Worm (Caenorhabditis elegans) whole organism, L4/young adult: ENCODE data around the gene par-1.
"Not testable (repeated sequence)": the region's sequence is repeated elsewhere in the genome, so short reads cannot be mapped to it uniquely, and the experiment has no call there.

ENCODE experiments used
- W03F9.2 ChIP-seq: fragments of 150-350 bp; optimal IDR thresholded peaks from 2 replicates; lab custom pipeline; 2014; ENCODE audit warnings: missing biosample characterization, missing genetic modification characterization
- dao-5 ChIP-seq: sonication (generic microtip); optimal IDR thresholded peaks from 2 replicates; lab custom pipeline; 2016; ENCODE audit warnings: missing genotype, missing genetic modification characterization, moderate library complexity, missing compliant biosample characterization
- him-1 ChIP-seq: sonication (generic microtip); optimal IDR thresholded peaks from 2 replicates; lab custom pipeline; 2016; ENCODE audit warnings: missing genotype, missing genetic modification reagents, missing genetic modification characterization, missing compliant biosample characterization

Gene par-1

ce11 chrV:14137766-14138165, 7.4 kb downstream of the par-1 start, which contains the start of gene AH10.4:
Gene AH10.4 (minus strand): TSS chrV:14137866.
- not testable (repeated sequence) for TF ChIP-seq dao-5, W03F9.2, him-1 (tag; lab: Kevin White, UChicago)

DNA sequence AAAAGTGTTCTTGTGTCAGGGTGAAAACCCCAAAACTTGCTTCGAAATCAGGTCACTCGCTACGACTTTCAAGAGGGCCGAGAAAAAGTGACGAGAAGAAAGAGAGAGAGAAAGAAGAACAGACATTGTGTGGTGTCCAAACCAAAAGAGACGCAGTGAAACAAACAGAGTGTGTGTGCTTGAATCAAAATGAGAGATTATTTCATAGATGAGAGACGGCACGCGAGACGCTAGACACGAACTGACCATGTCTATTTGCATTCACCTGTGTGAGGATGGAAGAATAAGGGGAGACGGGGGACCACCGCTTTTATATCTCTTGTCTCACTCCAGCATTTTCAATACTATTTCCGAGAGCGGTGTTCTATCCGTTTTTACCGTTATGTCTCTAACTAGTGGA, 9.0 kb downstream of the par-1 start:
- TF ChIP-seq W03F9.2 (tag; lab: Kevin White, UChicago) (no peak), dao-5 (tag; lab: Kevin White, UChicago) (no peak), him-1 (tag; lab: Kevin White, UChicago) (no peak)

DNA sequence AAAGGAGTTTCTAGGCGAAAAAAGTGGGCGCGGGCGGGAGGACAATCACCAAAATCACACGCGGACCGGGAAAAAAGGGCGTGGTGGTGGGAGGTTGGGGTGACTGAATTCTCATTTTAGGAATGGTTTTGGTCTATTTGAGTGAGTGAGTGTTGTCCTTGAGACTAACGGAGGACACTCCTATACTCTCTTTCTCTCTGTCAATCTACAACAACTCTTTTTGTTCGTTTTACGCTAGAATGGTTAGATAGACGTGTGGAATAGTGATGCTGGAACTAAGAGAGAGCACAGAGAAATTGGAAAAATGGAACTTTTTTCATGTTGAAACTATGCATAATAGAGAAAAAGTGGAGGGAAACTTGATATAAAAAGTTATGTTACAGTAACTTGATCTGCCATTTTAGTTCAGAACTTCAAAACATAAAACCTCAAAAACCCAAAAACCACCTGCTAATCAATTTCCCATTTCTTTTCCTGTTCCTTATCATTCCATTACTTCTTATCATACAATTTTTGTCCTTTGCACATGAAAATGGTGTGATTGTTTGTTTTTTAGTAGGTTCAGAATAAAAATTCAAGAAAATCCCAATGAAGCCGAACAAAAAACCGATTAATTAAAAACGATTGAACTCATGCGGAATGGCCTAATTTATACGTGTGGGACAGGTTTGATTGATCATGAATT, 10.3 kb downstream of the par-1 start:
- TF ChIP-seq W03F9.2 (tag; lab: Kevin White, UChicago) (no peak), dao-5 (tag; lab: Kevin White, UChicago) (no peak), him-1 (tag; lab: Kevin White, UChicago) (no peak)

- TF ChIP-seq W03F9.2 (tag; lab: Kevin White, UChicago) (no peak), him-1 (tag; lab: Kevin White, UChicago) (no peak), dao-5 (tag; lab: Kevin White, UChicago) (no peak)
Observed at ce11 chrV:14133002-14133763, 12.0 kb downstream of the par-1 start.

DNA sequence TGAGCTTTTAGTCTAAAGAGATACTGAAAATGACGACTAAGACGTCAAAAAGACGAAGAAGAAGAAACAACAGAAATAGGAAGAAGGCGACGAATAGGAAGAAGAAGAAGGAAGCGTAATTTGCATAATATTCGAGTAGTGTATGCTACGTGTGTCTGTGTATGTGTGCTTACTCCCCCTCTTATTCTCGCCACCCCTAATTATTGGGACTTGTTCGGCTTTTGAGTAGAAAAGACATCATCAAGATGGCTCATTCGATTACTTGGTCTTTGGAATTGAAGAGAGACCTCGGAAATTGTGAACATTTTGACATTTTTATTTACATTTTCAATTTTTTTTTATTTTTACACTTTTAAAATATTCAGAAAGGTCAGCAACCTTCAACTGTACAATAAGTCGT, 14.9 kb downstream of the par-1 start:
- TF ChIP-seq W03F9.2 (tag; lab: Kevin White, UChicago), result no peak
- no peak for TF ChIP-seq dao-5 (tag; lab: Kevin White, UChicago)
- TF ChIP-seq him-1 (tag; lab: Kevin White, UChicago), result no peak

- no peak for TF ChIP-seq dao-5 (tag; lab: Kevin White, UChicago)
- TF ChIP-seq him-1 (tag; lab: Kevin White, UChicago), result no peak
- no peak for TF ChIP-seq W03F9.2 (tag; lab: Kevin White, UChicago)
Observed at ce11 chrV:14128858-14129257, 16.3 kb downstream of the par-1 start.

DNA sequence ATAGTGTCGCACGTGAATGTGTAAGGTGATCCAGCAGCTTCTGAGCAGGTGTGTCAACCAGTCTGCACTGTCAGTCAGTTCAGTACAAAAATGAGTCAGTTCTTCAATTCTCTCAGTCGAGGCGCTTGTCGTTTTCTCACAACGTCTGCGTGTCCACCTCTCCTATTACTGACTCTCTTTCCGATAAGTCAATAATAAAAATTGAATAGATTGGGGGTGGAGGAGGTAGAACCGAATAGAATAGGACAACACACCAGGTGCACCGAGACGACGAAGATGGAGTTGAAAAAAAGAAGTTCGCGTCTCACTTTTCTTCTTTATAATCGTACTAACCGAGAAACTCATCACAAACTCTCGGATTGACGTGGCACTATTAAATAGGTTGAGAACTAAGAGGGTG, 17.3 kb downstream of the par-1 start:
- TF ChIP-seq him-1 (tag; lab: Kevin White, UChicago), result no peak
- no peak for TF ChIP-seq W03F9.2 (tag; lab: Kevin White, UChicago)
- no peak for TF ChIP-seq dao-5 (tag; lab: Kevin White, UChicago)

DNA sequence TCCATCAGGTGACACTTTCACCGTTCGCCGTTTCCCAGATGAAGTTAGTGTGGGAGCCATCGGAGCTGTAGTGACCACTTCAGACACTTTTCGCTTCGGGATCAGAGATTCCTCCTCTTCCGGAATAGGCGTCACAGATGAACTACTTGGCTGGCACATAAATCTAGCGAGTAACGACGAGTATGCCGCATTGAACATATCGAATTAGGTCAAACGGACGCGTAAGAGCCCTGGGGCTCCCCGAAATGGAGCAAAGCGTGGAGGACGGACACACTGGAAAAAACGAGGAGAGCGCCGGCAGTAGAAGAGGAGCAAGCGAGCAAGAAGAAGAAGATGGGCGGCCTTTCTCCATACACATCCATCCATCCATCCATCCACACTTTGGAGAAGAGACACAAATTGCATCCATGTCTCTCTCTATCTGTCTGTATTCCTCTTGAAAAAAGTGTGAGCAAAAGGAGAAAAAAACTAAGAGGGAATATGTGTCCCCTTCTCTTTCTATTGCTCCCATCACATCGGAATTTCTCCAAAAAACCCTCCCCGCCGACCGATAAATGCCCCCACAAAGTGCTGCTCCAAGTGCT, 18.7 kb downstream of the par-1 start:
- TF ChIP-seq W03F9.2 (tag; lab: Kevin White, UChicago) (no peak), dao-5 (tag; lab: Kevin White, UChicago) (no peak), him-1 (tag; lab: Kevin White, UChicago) (no peak)

DNA sequence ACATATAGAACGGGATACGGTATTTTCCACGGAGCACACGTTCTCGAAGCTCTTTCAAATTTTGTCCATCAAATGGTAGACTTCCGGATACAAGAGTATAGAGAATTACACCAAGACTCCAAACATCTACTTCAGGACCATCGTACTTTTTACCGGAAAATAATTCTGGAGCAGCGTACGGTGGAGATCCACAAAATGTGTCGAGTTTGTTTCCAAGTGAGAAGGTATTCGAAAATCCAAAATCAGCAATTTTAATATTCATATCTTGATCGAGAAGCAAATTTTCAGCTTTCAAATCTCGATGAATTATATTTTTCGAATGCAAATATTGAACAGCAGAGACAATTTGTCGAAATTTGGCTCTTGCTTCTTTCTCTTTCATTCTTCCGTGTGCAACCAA, 22.0 kb downstream of the par-1 start:
- TF ChIP-seq him-1 (tag; lab: Kevin White, UChicago) (no peak), W03F9.2 (tag; lab: Kevin White, UChicago) (no peak), dao-5 (tag; lab: Kevin White, UChicago) (no peak)

ce11 chrV:14120674-14121073, 24.5 kb downstream of the par-1 start:
- TF ChIP-seq W03F9.2 (tag; lab: Kevin White, UChicago) (no peak), dao-5 (tag; lab: Kevin White, UChicago) (no peak), him-1 (tag; lab: Kevin White, UChicago) (no peak)

- TF ChIP-seq dao-5 (tag; lab: Kevin White, UChicago), result no peak
Observed at ce11 chrV:14110042-14110441, 35.1 kb downstream of the par-1 start, which contains the start of gene H39E23.2. Gene H39E23.2 (plus strand): TSS chrV:14110342.

DNA sequence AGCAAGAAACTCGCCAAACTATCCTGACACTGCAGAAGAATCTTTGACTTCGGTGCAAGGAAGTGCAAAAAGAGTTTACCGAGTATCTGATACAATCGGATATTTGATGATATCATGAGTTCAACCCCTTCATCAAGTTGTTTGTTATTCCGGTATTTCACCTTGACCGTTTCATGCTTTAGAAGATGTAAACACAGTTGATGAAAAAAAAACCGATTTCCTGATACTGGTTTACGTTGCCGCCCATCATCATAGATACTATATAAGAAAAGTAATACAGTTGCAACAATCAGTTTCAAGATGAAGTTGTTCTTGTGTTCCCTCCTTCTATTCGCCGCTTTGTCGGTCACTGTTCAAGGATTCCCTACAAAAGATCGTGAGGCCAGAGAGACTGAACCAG, 37.7 kb downstream of the par-1 start, which contains the start of gene H39E23.3:
Gene H39E23.3 (plus strand): TSS at position 301 of the 400 bp plus-strand sequence.
- TF ChIP-seq him-1 (tag; lab: Kevin White, UChicago) (no peak), dao-5 (tag; lab: Kevin White, UChicago) (no peak), W03F9.2 (tag; lab: Kevin White, UChicago) (no peak)

- TF ChIP-seq him-1 (tag; lab: Kevin White, UChicago) (no peak), W03F9.2 (tag; lab: Kevin White, UChicago) (no peak), dao-5 (tag; lab: Kevin White, UChicago) (no peak)
Observed at ce11 chrV:14103970-14104369, 41.2 kb downstream of the par-1 start, which contains the start of gene D1086.9. Gene D1086.9 (plus strand): TSS chrV:14104270.
